Worm (Caenorhabditis elegans) whole organism, midembryonic: ENCODE measurements around the gene C01G6.2.
A peak's percentile ranks its signal among the peaks of the same experiment; 100 is the strongest.

Experiments
- T22C8.4 ChIP-seq: fragments of 200-800 bp; sonication (Bioruptor generic); IDR thresholded peaks from 2 replicates; pipeline ENCODE4 v1.3.6; 2022; ENCODE audit warnings: missing genetic modification characterization, missing compliant biosample characterization
- cog-1 ChIP-seq: sonication (generic microtip); optimal IDR thresholded peaks from 2 replicates; lab custom pipeline; 2016; ENCODE audit warnings: missing genetic modification characterization, missing compliant biosample characterization
- flt-1 ChIP-seq: fragments of 200-800 bp; sonication (Bioruptor generic); IDR thresholded peaks from 2 replicates; pipeline ENCODE4 v1.3.6; 2022; ENCODE audit warnings: missing genetic modification characterization, missing compliant biosample characterization
- klf-2 ChIP-seq: fragments of 200-800 bp; sonication (Bioruptor generic); conservative IDR thresholded peaks from 2 replicates; pipeline ENCODE4 v1.3.6; 2022; ENCODE audit warnings: missing genetic modification reagents, missing genetic modification characterization, missing compliant biosample characterization
- med-1 ChIP-seq: sonication (generic microtip); optimal IDR thresholded peaks from 2 replicates; lab custom pipeline; 2017; ENCODE audit warnings: missing genetic modification characterization, mild to moderate bottlenecking, missing compliant biosample characterization, antibody characterized with exemption, missing genetic modification reagents; ENCODE audit not compliant: insufficient read depth
- ref-1 ChIP-seq: fragments of 200-800 bp; sonication (Bioruptor generic); conservative IDR thresholded peaks from 2 replicates; pipeline ENCODE4 v1.3.6; 2022; ENCODE audit warnings: missing genetic modification reagents, missing genetic modification characterization, missing compliant biosample characterization
- tab-1 ChIP-seq: fragments of 200-800 bp; sonication (Bioruptor generic); IDR thresholded peaks from 2 replicates; pipeline ENCODE4 v1.3.6; 2022; ENCODE audit warnings: missing genetic modification characterization, missing compliant biosample characterization
- ztf-23 ChIP-seq: fragments of 200-800 bp; sonication (Bioruptor generic); IDR thresholded peaks from 2 replicates; pipeline ENCODE4 v1.3.6; 2022; ENCODE audit warnings: missing genetic modification reagents, missing genetic modification characterization, missing compliant biosample characterization
- ztf-29 ChIP-seq: fragments of 200-800 bp; sonication (Bioruptor generic); IDR thresholded peaks from 2 replicates; pipeline ENCODE4 v1.3.6; 2022; ENCODE audit warnings: missing genetic modification reagents, missing genetic modification characterization, missing compliant biosample characterization

Gene C01G6.2

DNA sequence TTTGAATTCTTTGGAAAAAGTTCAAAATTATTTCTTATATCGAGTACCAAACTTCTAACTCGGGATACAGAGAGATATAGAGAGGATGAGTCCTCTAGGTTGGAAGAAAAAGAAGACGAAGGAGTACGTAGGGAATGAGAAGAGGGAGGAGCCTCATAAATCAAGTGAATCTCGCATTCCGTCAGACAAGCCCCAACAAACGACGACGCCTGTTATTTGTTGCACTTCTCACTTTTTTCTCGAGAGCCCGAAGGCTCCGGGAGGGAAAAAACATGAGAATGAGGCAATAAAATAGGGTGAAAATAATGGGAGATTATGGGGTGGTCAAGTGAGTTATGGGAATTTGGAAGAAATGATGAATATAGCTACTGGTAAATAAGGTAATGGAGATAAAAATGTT lies 32.8 kb downstream of the C01G6.2 start:
- TF ChIP-seq T22C8.4 (GFP tag; lab: Robert Waterston, UW), result no peak
- no peak for TF ChIP-seq klf-2
- TF ChIP-seq cog-1 (tag; lab: Kevin White, UChicago), result no peak
- TF ChIP-seq med-1 (GFP tag; lab: Kevin White, UChicago), result no peak
- no peak for TF ChIP-seq ztf-29 (GFP tag; lab: Robert Waterston, UW)
- TF ChIP-seq tab-1 (GFP tag; lab: Robert Waterston, UW), result no peak
- no peak for TF ChIP-seq ref-1
- TF ChIP-seq flt-1 (GFP tag; lab: Robert Waterston, UW), result no peak
- TF ChIP-seq ztf-23, result no peak

DNA sequence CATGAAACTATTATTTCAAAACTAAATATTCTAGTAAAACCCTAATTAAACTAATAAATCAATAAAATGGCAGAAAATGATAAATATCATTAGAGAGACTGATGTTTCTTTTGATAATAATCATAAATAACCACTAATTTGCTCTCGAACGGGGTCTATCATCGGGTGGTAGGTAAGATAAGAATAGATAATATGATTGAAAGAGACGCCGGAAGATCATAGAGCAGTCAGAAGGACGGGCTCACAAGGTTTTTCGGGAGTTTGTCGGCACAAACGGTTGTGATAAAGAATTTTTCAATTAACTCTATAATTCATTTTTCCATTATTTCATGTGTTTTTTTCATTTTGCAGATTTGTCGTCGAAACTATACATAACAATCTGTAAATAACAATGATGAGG lies 34.2 kb downstream of the C01G6.2 start:
- TF ChIP-seq klf-2 (no peak), ztf-23 (no peak), T22C8.4 (GFP tag; lab: Robert Waterston, UW) (no peak), med-1 (GFP tag; lab: Kevin White, UChicago) (no peak), ztf-29 (GFP tag; lab: Robert Waterston, UW) (no peak), ref-1 (no peak), cog-1 (tag; lab: Kevin White, UChicago) (no peak), tab-1 (GFP tag; lab: Robert Waterston, UW) (no peak), flt-1 (GFP tag; lab: Robert Waterston, UW) (no peak)

DNA sequence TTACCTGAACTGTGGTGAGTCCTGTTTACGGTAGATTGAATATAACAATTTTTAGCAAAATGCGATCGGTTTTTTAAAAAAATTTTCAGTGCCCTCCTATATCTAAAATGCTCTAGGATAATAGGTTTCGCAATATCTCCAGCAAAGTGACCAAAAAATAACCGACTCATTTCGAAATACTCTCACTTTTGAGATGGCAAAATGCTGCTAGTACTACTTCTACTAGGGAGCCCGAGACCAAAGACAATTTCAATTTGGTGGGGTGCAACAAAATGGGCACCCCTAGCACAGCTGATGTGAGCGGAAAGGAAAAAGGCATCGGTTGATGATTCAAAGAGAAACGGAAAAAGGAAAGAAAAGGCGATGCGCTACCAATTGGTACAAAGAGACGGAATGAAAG lies 36.7 kb downstream of the C01G6.2 start:
- TF ChIP-seq T22C8.4 (GFP tag; lab: Robert Waterston, UW), result no peak
- TF ChIP-seq flt-1 (GFP tag; lab: Robert Waterston, UW), result 0 out of 2 replicates have a peak, but pooled peaks have one; percentile 52
- no peak for TF ChIP-seq cog-1 (tag; lab: Kevin White, UChicago)

DNA sequence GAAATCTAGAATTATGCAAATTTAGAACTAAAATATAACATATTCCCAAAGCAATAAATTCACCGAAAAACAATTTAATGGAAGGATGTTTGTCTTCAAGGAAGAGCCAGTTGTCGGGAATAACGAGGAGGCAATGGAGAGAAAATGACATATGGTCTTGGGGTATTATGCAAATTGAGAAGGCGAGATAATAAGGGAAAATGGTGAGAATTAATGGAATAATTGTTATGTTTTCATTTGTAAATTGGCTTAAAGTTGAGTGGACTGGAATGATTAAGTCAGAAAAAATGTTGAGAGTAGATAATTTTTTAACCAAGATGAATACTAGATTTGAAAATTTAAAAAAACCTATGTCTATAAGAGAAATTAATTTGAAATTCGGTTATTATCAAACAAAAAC lies 38.0 kb downstream of the C01G6.2 start:
- TF ChIP-seq tab-1 (GFP tag; lab: Robert Waterston, UW), result 0 out of 2 replicates have a peak, but pooled peaks have one; percentile 26
- TF ChIP-seq T22C8.4 (GFP tag; lab: Robert Waterston, UW), result no peak

DNA sequence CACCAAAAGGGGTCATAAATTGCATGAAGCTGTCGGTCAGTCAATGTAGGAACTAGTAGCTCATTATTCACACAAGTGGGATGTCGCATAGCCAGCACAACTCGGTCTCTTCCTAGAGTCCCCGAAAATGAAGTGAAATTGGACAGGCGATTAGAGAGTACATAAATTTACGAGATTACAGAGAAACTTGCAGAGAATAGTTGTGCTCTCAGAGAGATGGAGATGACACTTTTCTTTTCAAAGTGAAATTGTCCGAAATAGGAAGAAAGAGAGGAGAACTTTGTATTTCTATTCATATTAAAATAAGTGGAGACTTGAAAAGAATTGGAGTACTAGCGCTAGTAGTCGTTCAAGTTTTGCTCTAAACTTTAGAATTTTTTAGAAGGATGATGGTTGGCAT lies 38.7 kb downstream of the C01G6.2 start:
- TF ChIP-seq med-1 (GFP tag; lab: Kevin White, UChicago) (no peak), ztf-29 (GFP tag; lab: Robert Waterston, UW) (no peak), T22C8.4 (GFP tag; lab: Robert Waterston, UW) (no peak), cog-1 (tag; lab: Kevin White, UChicago) (no peak), ztf-23 (no peak), klf-2 (no peak), tab-1 (GFP tag; lab: Robert Waterston, UW) (no peak), flt-1 (GFP tag; lab: Robert Waterston, UW) (no peak), ref-1 (no peak)

DNA sequence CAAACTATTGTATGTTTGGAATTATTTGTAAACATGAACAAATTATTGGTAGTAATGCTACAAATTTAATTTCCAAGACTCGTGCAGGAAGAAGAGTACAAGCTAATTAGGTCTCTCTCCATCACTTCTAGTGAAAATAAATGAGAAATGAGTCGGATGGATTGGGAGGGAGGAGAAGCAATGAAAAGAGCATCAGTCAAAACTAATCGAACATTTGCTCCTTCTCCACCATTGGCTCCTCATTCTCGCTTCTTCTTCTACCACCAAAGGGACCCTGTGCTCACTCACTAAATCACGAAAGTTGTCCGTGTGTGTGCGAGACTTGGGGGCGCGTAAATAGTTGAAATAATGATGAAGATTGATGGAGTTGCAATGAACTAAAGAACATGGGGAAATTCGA lies 40.0 kb downstream of the C01G6.2 start:
- TF ChIP-seq tab-1 (GFP tag; lab: Robert Waterston, UW) (no peak), ztf-29 (GFP tag; lab: Robert Waterston, UW) (no peak), ref-1 (no peak), klf-2 (no peak), cog-1 (tag; lab: Kevin White, UChicago) (no peak), flt-1 (GFP tag; lab: Robert Waterston, UW) (no peak), med-1 (GFP tag; lab: Kevin White, UChicago) (no peak), T22C8.4 (GFP tag; lab: Robert Waterston, UW) (no peak), ztf-23 (no peak)

DNA sequence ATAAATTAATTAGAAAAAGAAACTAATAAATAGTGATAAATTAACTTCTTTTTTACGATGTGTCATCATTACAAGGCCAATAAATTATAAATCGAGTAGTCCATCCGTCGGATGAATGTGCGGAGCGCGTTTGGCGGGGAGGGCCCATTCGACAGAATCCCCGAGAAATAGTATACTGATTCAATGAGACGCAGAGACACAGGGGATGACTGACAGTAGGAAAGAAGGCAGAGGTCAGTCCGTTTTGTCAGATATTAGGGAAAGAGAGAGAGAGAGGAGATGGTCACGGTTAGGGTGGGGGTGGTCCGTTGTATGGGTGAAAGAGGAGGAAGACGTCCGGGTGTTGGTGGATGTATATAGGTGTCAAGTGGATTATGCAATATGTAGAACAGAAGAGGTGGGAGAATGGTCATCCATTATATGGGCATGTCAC lies 41.8 kb downstream of the C01G6.2 start:
- TF ChIP-seq med-1 (GFP tag; lab: Kevin White, UChicago) (no peak), cog-1 (tag; lab: Kevin White, UChicago) (peak; percentile 59), flt-1 (GFP tag; lab: Robert Waterston, UW) (0 out of 2 replicates have a peak, but pooled peaks have one; percentile 62), tab-1 (GFP tag; lab: Robert Waterston, UW) (peak; percentile 59; the same call in 1 of the 2 replicates), ztf-23 (no peak)

DNA sequence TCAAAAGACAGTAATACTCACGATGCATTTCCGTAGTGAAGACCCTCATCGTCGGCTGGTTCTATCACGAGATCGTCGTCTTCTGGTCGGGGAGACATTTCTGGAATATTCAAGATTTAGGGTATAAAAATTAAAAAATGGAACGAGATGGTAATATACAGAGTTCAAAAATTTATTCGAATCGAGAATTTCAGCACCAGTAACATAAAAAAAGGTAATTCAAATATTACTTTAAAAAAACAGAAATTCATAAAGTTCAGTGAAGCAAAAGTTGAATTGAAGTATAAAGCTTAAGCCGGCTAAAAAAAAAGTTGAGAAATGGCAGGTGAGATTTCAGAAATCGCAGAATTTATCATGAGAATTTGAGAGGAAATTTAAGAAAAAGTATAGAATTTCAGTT lies 43.3 kb downstream of the C01G6.2 start, which contains the start of gene cam-1:
Gene cam-1 (minus strand): TSS at position 101 of the 400 bp plus-strand sequence.
- TF ChIP-seq ref-1, result no peak

DNA sequence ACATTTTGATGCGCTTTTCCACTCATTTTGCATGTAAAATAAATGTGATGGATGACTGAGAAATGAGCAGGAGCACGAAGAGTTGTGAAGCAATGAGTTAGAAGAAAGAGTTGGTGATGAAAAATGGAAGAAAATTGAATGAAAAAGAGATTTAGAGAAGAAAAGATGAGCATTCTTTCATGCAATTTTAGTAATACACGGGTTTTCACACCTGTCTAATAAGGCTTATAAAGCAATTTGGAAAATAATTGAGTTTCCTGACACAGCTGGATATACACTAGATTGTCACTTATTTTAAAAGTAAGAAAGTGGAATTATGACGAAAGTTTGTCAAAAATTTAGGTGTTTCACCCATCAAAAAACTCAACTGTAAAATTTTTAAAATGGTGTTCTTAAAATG lies 43.9 kb downstream of the C01G6.2 start:
- TF ChIP-seq med-1 (GFP tag; lab: Kevin White, UChicago) (no peak), cog-1 (tag; lab: Kevin White, UChicago) (no peak), flt-1 (GFP tag; lab: Robert Waterston, UW) (no peak), ztf-29 (GFP tag; lab: Robert Waterston, UW) (no peak), tab-1 (GFP tag; lab: Robert Waterston, UW) (no peak), T22C8.4 (GFP tag; lab: Robert Waterston, UW) (no peak), klf-2 (no peak), ref-1 (no peak), ztf-23 (no peak)

DNA sequence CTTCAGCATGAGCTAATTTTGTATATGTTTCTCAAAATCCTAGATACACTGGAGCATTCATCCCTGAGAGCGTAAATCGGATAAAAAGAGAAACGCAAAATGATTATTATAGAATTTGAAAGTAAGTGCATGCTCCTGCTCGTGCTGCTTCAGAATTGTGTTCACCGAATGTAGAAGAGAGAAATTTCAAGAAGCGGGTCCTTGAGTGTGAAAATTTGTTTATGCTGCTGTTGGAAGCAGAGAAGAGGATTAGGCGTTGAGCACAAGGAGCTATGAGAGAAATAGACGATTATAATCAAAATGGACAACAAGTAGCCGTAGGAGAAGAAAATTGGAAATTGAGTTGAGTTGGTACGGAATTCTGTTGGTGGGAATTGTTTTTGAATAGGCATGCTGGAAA lies 44.8 kb downstream of the C01G6.2 start:
- no peak for TF ChIP-seq klf-2
- no peak for TF ChIP-seq ztf-29 (GFP tag; lab: Robert Waterston, UW)
- TF ChIP-seq T22C8.4 (GFP tag; lab: Robert Waterston, UW), result no peak
- no peak for TF ChIP-seq med-1 (GFP tag; lab: Kevin White, UChicago)
- no peak for TF ChIP-seq tab-1 (GFP tag; lab: Robert Waterston, UW)
- no peak for TF ChIP-seq ztf-23
- TF ChIP-seq cog-1 (tag; lab: Kevin White, UChicago), result no peak
- no peak for TF ChIP-seq flt-1 (GFP tag; lab: Robert Waterston, UW)
- TF ChIP-seq ref-1, result no peak

DNA sequence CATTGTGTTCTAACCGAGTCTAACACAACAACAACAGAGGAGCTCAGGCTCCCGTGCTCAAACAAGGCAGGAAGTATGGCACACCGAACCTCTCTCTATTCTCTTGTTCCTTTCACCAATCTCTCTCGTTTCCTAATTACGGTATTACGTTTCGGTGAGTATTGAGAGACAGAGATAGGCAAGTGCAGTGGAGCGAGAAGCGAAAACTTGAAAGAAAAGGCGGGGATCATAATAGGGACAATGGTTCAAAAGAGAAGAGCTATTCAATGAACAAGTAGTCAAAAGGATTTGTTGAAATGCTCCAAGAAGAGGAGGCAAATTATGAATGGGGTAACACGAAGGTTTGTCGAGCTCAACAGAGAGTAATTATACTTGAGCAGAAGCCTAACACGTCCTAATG lies 46.5 kb downstream of the C01G6.2 start:
- TF ChIP-seq ztf-23 (no peak), flt-1 (GFP tag; lab: Robert Waterston, UW) (no peak), cog-1 (tag; lab: Kevin White, UChicago) (no peak), ztf-29 (GFP tag; lab: Robert Waterston, UW) (no peak), tab-1 (GFP tag; lab: Robert Waterston, UW) (no peak), med-1 (GFP tag; lab: Kevin White, UChicago) (no peak), klf-2 (no peak), ref-1 (no peak), T22C8.4 (GFP tag; lab: Robert Waterston, UW) (no peak)
